Worm (Caenorhabditis elegans) whole organism, L2 larva: Measurements from ENCODE around the gene moe-3.

Experiments used
- ZK546.5 ChIP-seq: sonication (generic microtip); optimal IDR thresholded peaks from 2 replicates; lab custom pipeline; 2017; ENCODE audit warnings: missing biosample characterization, missing genetic modification characterization
- aly-2 ChIP-seq: fragments of 150-350 bp; optimal IDR thresholded peaks from 2 replicates; lab custom pipeline; 2014; ENCODE audit warnings: missing biosample characterization, missing genetic modification characterization
- elt-1 ChIP-seq: fragments of 150-350 bp; optimal IDR thresholded peaks from 2 replicates; lab custom pipeline; 2014; ENCODE audit warnings: missing biosample characterization, missing genetic modification characterization
- elt-3 ChIP-seq: sonication (generic microtip); optimal IDR thresholded peaks from 2 replicates; lab custom pipeline; 2017; ENCODE audit warnings: missing biosample characterization, missing genetic modification characterization
- lin-11 ChIP-seq: fragments of 150-350 bp; sonication (generic microtip); optimal IDR thresholded peaks from 2 replicates; lab custom pipeline; 2014; ENCODE audit warnings: missing biosample characterization, missing genetic modification characterization, inconsistent platforms, mixed read lengths
- mbf-1 ChIP-seq: sonication (generic microtip); optimal IDR thresholded peaks from 2 replicates; lab custom pipeline; 2017; ENCODE audit warnings: missing biosample characterization, missing genetic modification characterization
- nhr-11 ChIP-seq: fragments of 150-350 bp; optimal IDR thresholded peaks from 2 replicates; lab custom pipeline; 2014; ENCODE audit warnings: missing biosample characterization, missing genetic modification characterization
- nhr-25 ChIP-seq: fragments of 150-350 bp; sonication (generic microtip); optimal IDR thresholded peaks from 3 replicates; lab custom pipeline; 2014; ENCODE audit warnings: missing biosample characterization, missing genetic modification characterization
- nhr-6 ChIP-seq: fragments of 150-350 bp; optimal IDR thresholded peaks from 2 replicates; lab custom pipeline; 2014; ENCODE audit warnings: missing biosample characterization, missing genetic modification characterization
- sma-9 ChIP-seq, 2 experiments: fragments of 150-350 bp in 1 of 2; sonication (generic microtip) in 1 of 2; optimal IDR thresholded peaks; 2 replicates each; lab custom pipeline; 2014 to 2016; ENCODE audit warnings: missing genetic modification characterization in 2 of 2, mild to moderate bottlenecking in 1 of 2, missing biosample characterization in 1 of 2, missing compliant biosample characterization in 1 of 2, missing genetic modification reagents in 1 of 2, moderate library complexity in 1 of 2
- zag-1 ChIP-seq: fragments of 150-350 bp; optimal IDR thresholded peaks from 2 replicates; lab custom pipeline; 2014; ENCODE audit warnings: missing biosample characterization, missing genetic modification characterization
- ztf-11 ChIP-seq: sonication (generic microtip); optimal IDR thresholded peaks from 2 replicates; lab custom pipeline; 2017; ENCODE audit warnings: missing biosample characterization, missing genetic modification characterization

DNA sequence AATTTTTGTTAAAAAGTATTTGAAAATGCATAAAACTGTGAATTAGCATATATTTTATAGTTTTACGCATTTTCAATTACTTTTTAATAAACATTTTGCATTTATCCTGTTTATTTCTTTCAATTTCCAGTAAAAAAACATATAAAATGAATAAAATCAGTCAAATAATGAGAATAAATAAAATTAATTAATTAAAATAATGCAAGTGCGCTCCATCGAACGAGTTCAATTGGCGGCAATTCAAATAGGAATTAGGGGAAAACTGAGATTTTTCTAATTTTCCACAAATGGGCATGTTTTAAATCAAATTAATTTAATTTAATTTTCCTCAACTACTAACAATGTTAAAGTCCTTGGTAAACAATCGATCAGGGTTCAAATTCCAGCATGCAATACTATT lies 9.5 kb downstream of the moe-3 start:
- no peak for TF ChIP-seq ztf-11 (tag; lab: Kevin White, UChicago)
- no peak for TF ChIP-seq nhr-25 (tag; lab: Kevin White, UChicago)
- TF ChIP-seq aly-2 (tag; lab: Kevin White, UChicago): no peak
- no peak for TF ChIP-seq zag-1 (tag; lab: Kevin White, UChicago)
- no peak for TF ChIP-seq nhr-11
- no peak for TF ChIP-seq sma-9 (GFP tag; optimal IDR thresholded peaks at IDR 0.05; lab: Kevin White, UChicago)
- no peak for TF ChIP-seq sma-9 (tag; optimal IDR thresholded peaks at IDR 0.05; lab: Kevin White, UChicago)
- no peak for TF ChIP-seq mbf-1
- TF ChIP-seq elt-1 (tag; lab: Kevin White, UChicago): no peak
- TF ChIP-seq lin-11 (tag; lab: Kevin White, UChicago): no peak
- TF ChIP-seq nhr-6: no peak
- TF ChIP-seq elt-3 (tag; lab: Kevin White, UChicago): no peak
- TF ChIP-seq ZK546.5 (tag; lab: Kevin White, UChicago): no peak
